Fruit fly (Drosophila melanogaster): Measurements from ENCODE around the gene Nep3.
"Not testable (repeated sequence)": the region's sequence is repeated elsewhere in the genome, so short reads cannot be mapped to it uniquely, and the experiment has no call there.

The Nep3 gene

dm6 chrX:19958242-19958641 is 2.9 kb upstream of the Nep3 start, which contains the start of gene CG43784:
Gene CG43784, minus strand, starts transcription at chrX:19958342.
- not testable (repeated sequence) for TF ChIP-seq CG4496, Ets98B, fd96Ca (GFP tag; IDR thresholded peaks at IDR 0.05)

dm6 chrX:19959353-19959969 is 1.6 kb upstream of the Nep3 start, which contains the start of gene CG12655:
Gene CG12655, minus strand, starts transcription at chrX:19959403.
- TF ChIP-seq CG17806 (tag; optimal IDR thresholded peaks at IDR 0.05) (no peak), CG4496 (GFP tag; IDR thresholded peaks at IDR 0.05) (no peak), CG9948 (tag; optimal IDR thresholded peaks at IDR 0.05) (no peak), CG8159 (tag; optimal IDR thresholded peaks at IDR 0.05) (no peak), EcR (GFP tag; optimal IDR thresholded peaks at IDR 0.05) (no peak), CG14655 (GFP tag; optimal IDR thresholded peaks at IDR 0.05) (no peak), Ets98B (GFP tag; IDR thresholded peaks at IDR 0.05) (no peak), fd96Ca (GFP tag; IDR thresholded peaks at IDR 0.05) (no peak), gl (tag; optimal IDR thresholded peaks at IDR 0.05) (no peak), rn (GFP tag; IDR thresholded peaks at IDR 0.05) (no peak), CG13204 (GFP tag; optimal IDR thresholded peaks at IDR 0.05) (no peak), CG12605 (GFP tag; IDR thresholded peaks at IDR 0.05) (no peak)

DNA sequence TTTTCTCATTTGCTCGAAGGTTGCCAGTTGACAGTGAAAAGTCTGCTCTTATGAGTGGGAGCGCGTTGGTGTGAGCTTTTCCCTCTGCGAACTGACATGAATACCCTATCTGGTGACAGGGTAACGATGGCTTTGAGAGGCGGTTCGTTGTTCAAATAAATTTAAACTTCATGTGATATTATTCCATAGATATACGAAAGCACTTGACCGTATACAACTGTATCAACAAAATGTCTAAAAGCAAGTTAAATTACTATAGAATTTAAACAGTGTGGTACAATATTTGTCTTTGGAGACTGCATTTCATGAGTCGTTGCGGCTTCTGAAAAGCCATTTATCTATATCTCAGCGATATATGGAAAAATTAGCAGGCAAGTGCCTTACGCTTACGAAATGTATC is 3.1 kb downstream of the Nep3 start:
- TF ChIP-seq EcR (GFP tag; optimal IDR thresholded peaks at IDR 0.05) (peak; percentile 32), CG8159 (tag; optimal IDR thresholded peaks at IDR 0.05) (peak; percentile 37), Snoo (tag; optimal IDR thresholded peaks at IDR 0.05) (peak; percentile 18), fd96Ca (GFP tag; IDR thresholded peaks at IDR 0.05) (no peak), CG15710 (tag; optimal IDR thresholded peaks at IDR 0.05) (peak; percentile 48), CG9948 (tag; optimal IDR thresholded peaks at IDR 0.05) (peak; percentile 34), Pif1B (GFP tag; optimal IDR thresholded peaks at IDR 0.05) (no peak), CG14655 (GFP tag; optimal IDR thresholded peaks at IDR 0.05) (peak; percentile 2), gl (tag; optimal IDR thresholded peaks at IDR 0.05) (no peak), CG17806 (tag; optimal IDR thresholded peaks at IDR 0.05) (peak; percentile 27)

dm6 chrX:20001996-20002395 is 40.9 kb downstream of the Nep3 start, which contains the start of gene lky:
Gene lky, minus strand, starts transcription at chrX:20002096.
- TF ChIP-seq D1 (tag; optimal IDR thresholded peaks at IDR 0.05): no peak
- no peak for TF ChIP-seq fd96Ca (GFP tag; IDR thresholded peaks at IDR 0.05)
- no peak for TF ChIP-seq CG10348 (GFP tag; IDR thresholded peaks at IDR 0.05)
- TF ChIP-seq CG12605 (GFP tag; IDR thresholded peaks at IDR 0.05): no peak
- TF ChIP-seq rn (GFP tag; IDR thresholded peaks at IDR 0.05): no peak
- no peak for TF ChIP-seq Snoo (tag; optimal IDR thresholded peaks at IDR 0.05)
- TF ChIP-seq CG17806 (tag; optimal IDR thresholded peaks at IDR 0.05): no peak
- TF ChIP-seq CG4496 (GFP tag; IDR thresholded peaks at IDR 0.05): no peak
- no peak for TF ChIP-seq gl (tag; optimal IDR thresholded peaks at IDR 0.05)
- TF ChIP-seq EcR (GFP tag; optimal IDR thresholded peaks at IDR 0.05): no peak
- TF ChIP-seq CG13204 (GFP tag; optimal IDR thresholded peaks at IDR 0.05): no peak
- TF ChIP-seq CG8159 (tag; optimal IDR thresholded peaks at IDR 0.05): no peak
- no peak for TF ChIP-seq CG15710 (tag; optimal IDR thresholded peaks at IDR 0.05)
- TF ChIP-seq CG8301 (tag; optimal IDR thresholded peaks at IDR 0.05): no peak
- no peak for TF ChIP-seq CG9948 (tag; optimal IDR thresholded peaks at IDR 0.05)
- TF ChIP-seq CG32121 (GFP tag; IDR thresholded peaks at IDR 0.05): no peak
- TF ChIP-seq CG14655 (GFP tag; optimal IDR thresholded peaks at IDR 0.05): no peak

Data from whole organism, pupa.